Worm (Caenorhabditis elegans): ENCODE measurements around the gene F58E6.13.

DNA sequence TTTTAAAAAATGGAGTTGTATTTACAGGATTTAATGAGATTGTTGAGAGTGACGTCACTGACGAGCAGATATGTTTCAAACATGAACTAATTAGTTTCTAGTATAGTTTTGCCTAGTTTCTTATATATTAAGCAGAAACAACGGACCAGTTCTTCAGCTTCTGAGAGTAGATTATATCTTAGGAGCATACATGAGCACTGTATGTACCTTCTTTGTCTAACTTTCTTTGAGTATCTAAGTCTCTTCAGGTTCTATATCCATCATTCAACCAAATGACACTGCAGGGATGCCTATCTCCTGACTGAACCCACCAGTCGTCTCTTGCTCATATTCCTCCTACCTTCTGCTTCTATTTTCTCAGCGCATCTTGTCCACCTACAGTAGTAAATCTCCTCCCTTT lies 48.3 kb upstream of the F58E6.13 start, which contains the start of gene her-1:
- TF ChIP-seq W03F9.2 (tag; optimal IDR thresholded peaks at IDR 0.05) (no peak), him-1 (tag; optimal IDR thresholded peaks at IDR 0.05) (no peak), dao-5 (tag; optimal IDR thresholded peaks at IDR 0.05) (no peak)
